Fruit fly (Drosophila melanogaster) whole organism, larva: ENCODE measurements around the gene Ts.
A peak's percentile ranks its signal among the peaks of the same experiment; 100 is the strongest.

Experiments
- noc ChIP-seq: fragments of 200-800 bp; sonication (Bioruptor generic); optimal IDR thresholded peaks from 3 replicates; lab custom pipeline; 2019; ENCODE audit warnings: missing biosample characterization, mild to moderate bottlenecking, missing genetic modification characterization, moderate library complexity

Gene Ts

DNA sequence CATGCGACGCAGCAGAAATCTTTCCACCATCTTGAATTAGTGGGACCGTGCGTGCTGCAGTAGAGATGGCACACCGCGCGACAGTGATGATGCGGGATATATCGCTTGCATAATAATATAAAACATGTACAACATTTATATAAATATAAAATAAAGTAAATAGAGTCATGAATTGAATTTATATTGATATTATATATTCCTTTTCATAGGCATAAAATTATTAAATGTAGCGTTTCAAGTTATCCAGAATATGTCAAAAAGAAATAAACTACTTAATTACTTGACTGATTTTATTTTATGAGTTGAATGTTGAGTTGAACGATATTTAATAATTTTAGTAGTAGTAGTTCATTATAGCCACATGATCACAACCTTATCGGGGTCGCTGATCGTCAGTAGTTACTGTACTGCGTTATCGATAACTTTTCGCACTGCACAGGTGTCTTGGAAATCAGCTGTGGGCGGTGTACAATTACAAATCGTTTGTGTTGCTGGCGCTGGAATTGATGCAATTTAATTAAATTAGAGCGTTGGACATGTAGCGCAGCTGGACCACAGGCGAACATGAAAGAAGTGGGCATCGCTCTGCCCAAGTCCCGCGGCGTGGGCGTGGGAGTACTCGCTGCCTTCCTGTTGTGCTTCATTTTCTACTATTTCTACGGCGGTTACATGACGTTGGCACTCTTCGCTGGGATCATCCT is 18.4 kb upstream of the Ts start, which contains the start of the genes Chd1 and Bem46:
Gene Chd1, minus strand, starts transcription at position 43 of the 701 bp plus-strand sequence.
Gene Bem46, plus strand, starts transcription at position 436 of the 701 bp plus-strand sequence.
- no peak for TF ChIP-seq noc (tag; lab: Kevin White, UChicago)

DNA sequence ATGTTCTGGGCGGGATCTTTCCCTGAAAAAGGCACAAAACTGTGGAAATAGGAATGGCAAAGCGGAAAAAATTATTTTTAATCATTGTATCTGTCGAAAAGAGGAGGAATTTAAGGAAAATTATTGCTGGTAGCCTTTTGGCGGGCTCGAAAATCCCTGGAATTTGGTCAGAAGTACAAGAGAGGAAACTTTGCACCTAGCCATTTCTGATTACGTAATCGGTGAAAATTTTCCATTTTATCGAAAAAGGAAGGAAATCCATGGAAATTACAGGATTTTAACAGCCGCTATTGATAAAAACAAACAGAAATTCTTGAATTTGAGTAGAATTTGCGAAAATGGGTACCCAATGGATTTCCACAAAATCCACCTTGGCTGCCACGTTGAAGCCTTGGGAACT is 17.3 kb upstream of the Ts start:
- TF ChIP-seq noc (tag; lab: Kevin White, UChicago), result no peak

DNA sequence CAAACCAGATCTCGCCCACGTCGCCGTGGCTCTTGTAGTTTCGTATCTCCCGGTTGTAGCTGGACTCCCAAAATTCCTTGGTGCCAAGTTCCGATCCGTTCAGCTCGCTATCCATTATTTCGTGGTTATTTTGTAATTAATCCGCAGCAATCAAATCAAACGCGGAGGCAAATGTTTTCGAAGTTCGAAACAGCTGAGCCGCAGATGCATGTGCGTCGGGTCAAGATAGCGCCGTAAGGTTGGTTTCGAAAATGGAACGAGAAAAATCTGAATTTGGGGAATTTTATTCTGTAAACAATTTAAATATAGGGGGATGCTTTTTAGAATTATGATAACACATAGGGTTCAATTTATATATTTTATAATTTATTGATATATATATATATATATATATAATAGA is 9.7 kb upstream of the Ts start, which contains the start of gene CG9643:
Gene CG9643, minus strand, starts transcription at position 198 of the 400 bp plus-strand sequence.
- no peak for TF ChIP-seq noc (tag; lab: Kevin White, UChicago)

DNA sequence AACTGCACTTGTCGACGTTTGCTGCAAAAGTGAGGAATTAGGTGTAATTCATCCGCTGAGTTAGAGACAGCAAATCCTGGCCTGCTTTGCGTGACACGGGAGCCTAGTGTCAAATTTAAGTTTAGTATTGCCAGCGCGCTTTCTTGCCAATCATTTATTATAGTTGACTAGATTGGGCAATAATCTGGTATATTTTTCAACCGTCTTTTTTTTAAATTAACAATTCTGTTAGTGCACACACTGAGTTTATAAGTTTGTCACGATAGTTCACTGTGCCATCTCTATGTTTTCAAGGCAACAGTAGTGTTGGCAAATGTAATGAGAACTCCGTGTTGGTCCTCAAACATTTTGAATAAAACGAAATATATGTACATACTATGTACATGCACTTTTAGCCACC is 7.4 kb upstream of the Ts start, which contains the start of the genes CG9641 and CG3165:
Gene CG9641, minus strand, starts transcription at position 34 of the 400 bp plus-strand sequence.
Gene CG3165, plus strand, starts transcription at position 294 of the 400 bp plus-strand sequence.
- no peak for TF ChIP-seq noc (tag; lab: Kevin White, UChicago)

DNA sequence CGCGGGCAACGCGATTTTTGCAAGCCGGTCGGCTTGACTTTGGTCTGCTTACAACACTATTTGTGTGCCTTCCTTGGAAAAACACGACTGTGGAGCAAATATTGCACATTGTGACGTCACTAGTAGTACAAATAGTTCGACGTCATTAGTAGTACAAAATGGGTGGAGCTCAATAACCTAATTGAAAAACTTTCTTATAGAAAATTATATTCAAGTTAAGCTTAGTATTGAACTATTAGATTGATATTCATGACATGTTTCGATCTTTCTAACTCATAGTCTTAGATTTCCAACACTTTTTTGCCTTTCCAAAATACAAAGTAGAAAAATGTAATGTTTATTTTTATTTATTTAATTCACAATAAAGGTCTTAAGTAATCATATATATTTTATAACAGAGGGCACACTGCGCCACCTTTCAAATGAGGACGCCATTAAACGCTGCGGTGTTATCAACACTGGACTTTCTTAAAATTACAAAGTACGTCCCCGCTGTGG is 3.0 kb upstream of the Ts start, which contains the start of the genes Rrp1 and gammaTub23C:
Gene Rrp1, minus strand, starts transcription at position 70 of the 498 bp plus-strand sequence.
Gene gammaTub23C, plus strand, starts transcription at position 453 of the 498 bp plus-strand sequence.
- peak; percentile 90 for TF ChIP-seq noc (tag; lab: Kevin White, UChicago)

DNA sequence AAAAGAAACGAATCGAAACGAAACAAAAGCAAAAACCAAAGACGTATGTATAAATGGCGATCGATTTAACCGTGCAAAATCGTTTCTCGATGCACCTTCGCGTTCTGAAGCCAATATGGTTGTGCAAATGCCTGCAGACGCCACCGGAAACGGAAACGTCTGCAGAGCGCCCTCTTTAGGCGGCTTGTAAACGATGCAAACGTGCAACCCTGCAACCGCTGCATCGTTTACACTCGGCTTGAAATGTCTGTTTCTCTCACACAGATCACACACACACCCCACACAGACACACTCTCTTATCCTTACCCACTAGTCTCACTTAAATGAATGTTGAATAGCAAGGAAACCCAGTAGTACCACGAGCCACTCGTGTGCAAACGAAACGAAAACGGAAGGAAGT is 2.5 kb downstream of the Ts start:
- TF ChIP-seq noc (tag; lab: Kevin White, UChicago), result no peak

DNA sequence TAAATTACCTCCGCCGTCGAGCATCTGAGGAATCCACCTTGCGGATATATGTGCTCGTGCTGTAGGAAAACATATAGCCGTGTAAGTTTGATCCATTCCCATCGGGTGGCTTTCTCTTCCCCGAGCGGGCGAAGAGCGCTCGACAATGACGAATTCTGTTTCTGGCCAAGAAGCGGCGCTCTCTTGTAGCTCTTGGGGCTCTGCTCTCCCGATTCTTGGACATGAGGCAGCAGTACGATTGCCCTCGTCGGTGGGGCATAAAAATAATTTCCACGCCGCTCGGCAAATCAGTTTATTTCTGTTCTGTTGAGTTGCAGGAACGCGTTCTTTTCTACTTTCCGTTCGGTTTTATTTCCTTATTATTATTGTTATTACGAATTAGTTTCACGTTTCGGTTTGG is 10.6 kb downstream of the Ts start:
- no peak for TF ChIP-seq noc (tag; lab: Kevin White, UChicago)

DNA sequence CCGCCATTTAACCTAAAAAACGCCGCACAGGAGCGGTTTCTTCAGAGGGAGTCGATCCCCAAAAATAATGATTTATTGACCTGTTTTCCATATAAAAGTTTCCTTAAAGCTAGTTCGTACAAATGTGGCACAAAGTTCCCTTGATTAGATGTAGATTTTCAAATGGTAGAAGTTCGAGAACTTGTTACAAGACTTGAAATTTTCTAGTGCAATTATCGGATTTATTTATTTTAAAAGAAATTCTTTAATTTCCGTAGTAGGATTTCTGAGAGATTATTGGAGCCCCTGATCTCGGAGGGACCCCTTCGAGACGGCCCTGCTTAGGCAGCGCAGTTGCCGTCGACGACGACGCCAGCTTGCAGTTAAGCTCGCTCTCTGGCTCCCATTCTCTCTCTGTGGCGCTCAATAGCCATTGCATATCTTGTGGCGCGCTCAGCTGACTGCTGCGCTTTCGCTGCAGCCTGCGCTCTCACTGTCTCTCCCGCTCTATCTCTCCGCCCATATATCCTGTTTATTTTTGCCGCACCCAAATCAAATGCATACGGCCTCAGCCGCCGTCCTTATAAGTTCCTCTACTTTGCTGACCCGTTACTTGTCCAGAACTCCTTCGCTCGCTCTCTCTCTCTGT is 11.8 kb downstream of the Ts start:
- no peak for TF ChIP-seq noc (tag; lab: Kevin White, UChicago)

DNA sequence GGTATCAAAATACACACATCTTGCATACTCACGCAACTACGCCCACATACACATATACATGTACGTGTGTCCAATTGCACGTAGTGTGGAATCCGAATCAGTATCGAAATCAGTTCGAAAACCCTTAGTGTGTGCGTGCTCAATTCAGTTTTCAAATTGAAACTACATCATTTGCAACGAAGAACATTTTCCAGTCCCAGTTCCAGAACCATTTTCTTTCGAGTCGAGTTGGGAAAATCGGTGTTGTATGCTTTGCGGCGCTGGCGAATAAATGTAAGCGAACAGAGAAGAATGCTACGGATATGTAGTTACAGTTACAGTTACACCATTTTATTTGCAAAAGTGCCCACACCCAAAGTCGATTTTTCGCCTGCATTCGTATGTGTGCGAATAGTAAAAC is 12.4 kb downstream of the Ts start:
- no peak for TF ChIP-seq noc (tag; lab: Kevin White, UChicago)

DNA sequence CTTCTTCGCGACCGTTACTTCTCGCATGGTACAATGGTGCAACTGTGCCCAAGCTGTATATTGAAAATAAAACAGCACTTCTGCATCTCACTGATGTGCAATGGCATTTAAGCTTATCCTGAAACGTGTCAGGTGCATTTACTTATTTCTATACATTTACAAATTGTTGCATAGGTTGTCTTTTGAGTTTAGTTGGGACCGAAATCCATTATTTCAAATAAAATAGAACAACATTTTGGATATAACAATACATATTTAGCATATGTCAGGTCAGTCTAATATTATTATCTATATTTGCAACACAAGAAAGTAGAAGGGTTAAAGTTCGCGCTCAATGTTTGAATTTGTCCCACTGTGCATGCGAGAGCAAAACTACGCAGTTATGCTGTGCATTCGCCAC is 13.1 kb downstream of the Ts start:
- TF ChIP-seq noc (tag; lab: Kevin White, UChicago), result no peak

DNA sequence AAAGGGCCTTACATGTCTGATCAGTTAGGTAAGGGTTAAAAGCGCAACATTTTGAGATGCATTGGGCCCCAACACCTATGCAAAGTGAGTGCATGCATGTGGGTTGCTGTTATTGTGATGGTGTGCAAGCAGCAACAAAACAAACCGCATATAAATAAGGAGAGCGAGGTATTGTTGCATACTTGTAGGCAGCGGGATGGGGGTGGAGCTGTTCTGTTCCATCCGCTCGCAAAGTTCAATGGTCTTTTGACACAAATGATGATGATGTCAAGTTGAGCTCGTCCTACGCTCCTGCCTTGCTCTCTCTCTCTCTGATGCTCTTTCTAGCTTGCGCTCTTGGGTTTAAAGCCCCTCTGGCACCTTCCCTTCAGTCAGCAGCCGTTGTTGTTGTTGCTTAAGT is 13.8 kb downstream of the Ts start:
- TF ChIP-seq noc (tag; lab: Kevin White, UChicago), result no peak

DNA sequence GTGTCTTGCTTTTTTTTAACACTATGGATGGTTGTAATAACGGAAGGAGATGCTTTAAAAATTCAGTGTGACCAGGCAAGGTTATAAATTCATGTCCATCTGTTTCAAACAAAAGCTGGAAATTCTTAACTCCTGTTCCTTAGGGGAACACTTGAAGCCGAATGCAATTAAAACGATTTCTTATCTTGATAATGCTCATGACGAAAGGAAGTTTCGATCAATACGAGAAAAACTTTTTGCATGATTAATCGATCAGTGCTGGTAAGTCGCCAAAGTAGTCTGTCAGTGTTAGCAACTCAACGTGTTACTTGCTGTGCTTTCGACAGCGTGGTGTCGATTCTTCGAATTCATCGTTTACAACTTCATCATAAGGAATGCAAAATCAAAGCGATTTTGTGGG is 15.0 kb downstream of the Ts start, which contains the start of gene Rbp9:
Gene Rbp9, plus strand, starts transcription at position 291 of the 400 bp plus-strand sequence.
- no peak for TF ChIP-seq noc (tag; lab: Kevin White, UChicago)

DNA sequence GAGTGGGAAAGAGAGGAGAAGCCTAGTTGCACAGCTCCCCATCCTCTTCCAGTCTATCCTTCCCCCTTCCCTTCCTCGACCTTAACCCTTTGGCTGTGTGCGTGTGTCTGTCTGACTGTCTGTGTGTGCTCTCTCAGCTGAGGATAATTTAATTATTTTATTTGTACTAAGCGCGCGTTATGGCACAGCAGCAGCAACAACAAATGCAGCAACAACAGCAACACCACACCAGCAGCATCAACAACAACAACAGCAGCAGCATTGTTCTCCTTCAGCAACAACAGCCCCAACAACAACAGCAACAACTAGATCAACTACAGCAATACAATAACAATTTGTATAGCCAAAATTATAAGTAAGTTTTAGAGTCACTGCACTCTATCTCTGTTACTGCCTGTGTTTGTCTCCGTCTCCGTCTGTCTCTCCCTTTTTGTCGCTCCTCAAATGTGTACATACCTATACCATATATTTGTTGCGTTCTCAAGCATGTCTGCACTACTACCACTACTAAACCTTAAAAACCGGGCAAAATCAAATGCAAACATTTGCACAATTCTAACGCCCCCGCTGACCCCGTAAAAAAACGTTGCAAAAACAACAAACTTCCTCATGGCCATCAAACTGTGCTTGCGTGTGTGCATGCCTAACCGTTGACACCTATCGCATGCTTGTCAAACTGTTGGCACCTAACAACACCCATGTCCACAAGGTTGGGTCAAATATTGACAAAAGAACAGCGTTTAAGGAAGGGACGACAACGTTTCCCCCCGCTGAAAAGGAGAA is 23.8 kb downstream of the Ts start:
- TF ChIP-seq noc (tag; lab: Kevin White, UChicago), result no peak

DNA sequence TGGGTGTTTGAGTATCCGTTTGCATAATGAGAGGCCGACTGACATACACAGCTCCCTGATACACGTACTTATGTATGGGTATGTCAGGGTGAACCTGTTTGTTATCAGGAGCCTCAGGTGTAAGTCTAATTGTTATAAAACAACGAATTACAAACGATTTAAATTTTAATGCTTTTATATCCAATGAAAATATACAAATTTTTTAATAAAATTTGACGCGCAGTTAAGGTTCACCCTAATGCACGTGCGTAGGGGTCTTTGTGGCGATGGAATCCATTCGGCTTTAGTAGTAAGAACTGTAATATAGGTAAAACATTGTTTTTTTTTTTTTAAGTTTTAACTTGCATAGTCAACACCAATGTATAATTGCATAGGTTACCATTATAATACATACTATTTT is 24.9 kb downstream of the Ts start:
- TF ChIP-seq noc (tag; lab: Kevin White, UChicago), result no peak

DNA sequence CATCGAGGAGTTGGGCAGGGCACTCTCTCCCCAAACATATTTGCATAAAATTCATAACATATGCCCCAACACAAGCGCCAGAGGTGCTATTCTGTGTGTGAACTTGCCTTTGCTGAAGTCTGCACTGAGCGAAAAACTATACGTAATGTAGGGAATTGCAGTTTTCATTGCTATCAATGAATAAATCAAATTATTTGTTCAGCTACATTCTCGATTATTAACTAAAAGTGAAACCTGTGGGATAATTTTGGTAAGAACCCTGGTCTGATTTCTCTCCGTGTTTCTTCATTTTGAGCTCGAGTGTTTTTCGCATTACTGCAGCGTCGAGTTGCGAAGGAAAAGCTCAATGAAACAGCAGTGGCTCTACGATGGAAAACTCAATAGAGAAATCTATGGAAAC is 26.8 kb downstream of the Ts start:
- no peak for TF ChIP-seq noc (tag; lab: Kevin White, UChicago)
